Worm (Caenorhabditis elegans) whole organism, L3 larva: Measurements from ENCODE around the gene wrk-1.

Experiments
- aly-2 ChIP-seq: fragments of 150-350 bp; optimal IDR thresholded peaks from 2 replicates; lab custom pipeline; 2014; ENCODE audit warnings: missing biosample characterization, missing genetic modification characterization
- ama-1 ChIP-seq: fragments of 150-350 bp; optimal IDR thresholded peaks from 2 replicates; lab custom pipeline; 2018
- ceh-82 ChIP-seq: fragments of 150-350 bp; optimal IDR thresholded peaks from 2 replicates; lab custom pipeline; 2014; ENCODE audit warnings: missing biosample characterization, missing genetic modification characterization
- ceh-9 ChIP-seq: sonication (generic microtip); optimal IDR thresholded peaks from 2 replicates; lab custom pipeline; 2018; ENCODE audit warnings: missing biosample characterization, missing genetic modification characterization
- egl-27 ChIP-seq: sonication (generic microtip); optimal IDR thresholded peaks from 4 replicates; lab custom pipeline; 2017; ENCODE audit warnings: missing biosample characterization, missing genetic modification reagents, missing genetic modification characterization
- egl-5 ChIP-seq: fragments of 150-350 bp; optimal IDR thresholded peaks from 2 replicates; lab custom pipeline; 2017; ENCODE audit warnings: missing biosample characterization, missing genetic modification reagents, missing genetic modification characterization, inconsistent platforms
- elt-1 ChIP-seq: fragments of 150-350 bp; optimal IDR thresholded peaks from 2 replicates; lab custom pipeline; 2014; ENCODE audit warnings: missing biosample characterization, missing genetic modification characterization
- elt-2 ChIP-seq: sonication (generic microtip); optimal IDR thresholded peaks from 2 replicates; lab custom pipeline; 2016; ENCODE audit warnings: missing genetic modification reagents, mild to moderate bottlenecking, missing genetic modification characterization, missing compliant biosample characterization
- elt-3 ChIP-seq, 3 experiments: fragments of 150-350 bp in 1 of 3; sonication (generic microtip) in 2 of 3; optimal IDR thresholded peaks; 2 replicates in 2 of 3; 4 replicates in 1 of 3; lab custom pipeline; 2014 to 2017; ENCODE audit warnings: missing biosample characterization in 3 of 3, missing genetic modification characterization in 3 of 3
- eor-1 ChIP-seq, 2 experiments: fragments of 150-350 bp; optimal IDR thresholded peaks; 2 replicates each; lab custom pipeline; 2014 to 2018; ENCODE audit warnings: missing biosample characterization in 2 of 2, missing genetic modification characterization in 2 of 2
- hmg-11 ChIP-seq: sonication (generic microtip); optimal IDR thresholded peaks from 2 replicates; lab custom pipeline; 2016; ENCODE audit warnings: missing genetic modification characterization, missing compliant biosample characterization
- jun-1 ChIP-seq: fragments of 150-350 bp; optimal IDR thresholded peaks from 2 replicates; lab custom pipeline; 2014; ENCODE audit warnings: missing biosample characterization, missing genetic modification reagents, missing genetic modification characterization
- lin-39 ChIP-seq: fragments of 150-350 bp; optimal IDR thresholded peaks from 2 replicates; lab custom pipeline; 2018; ENCODE audit warnings: missing biosample characterization, missing genetic modification reagents, missing genetic modification characterization
- lsy-12 ChIP-seq: sonication (generic microtip); optimal IDR thresholded peaks from 2 replicates; lab custom pipeline; 2016; ENCODE audit warnings: mild to moderate bottlenecking, missing genetic modification characterization, missing compliant biosample characterization
- mdl-1 ChIP-seq: fragments of 150-350 bp; optimal IDR thresholded peaks from 2 replicates; lab custom pipeline; 2014; ENCODE audit warnings: missing biosample characterization, missing genetic modification characterization
- nfya-1 ChIP-seq: sonication (generic microtip); optimal IDR thresholded peaks from 2 replicates; lab custom pipeline; 2017; ENCODE audit warnings: missing genetic modification characterization, mild to moderate bottlenecking, missing compliant biosample characterization, antibody characterized with exemption, moderate library complexity; ENCODE audit not compliant: insufficient read depth
- nhr-11 ChIP-seq: fragments of 150-350 bp; optimal IDR thresholded peaks from 2 replicates; lab custom pipeline; 2014; ENCODE audit warnings: missing biosample characterization, missing genetic modification characterization
- nhr-23 ChIP-seq: fragments of 150-350 bp; optimal IDR thresholded peaks from 2 replicates; lab custom pipeline; 2014; ENCODE audit warnings: missing biosample characterization, missing genetic modification reagents, missing genetic modification characterization
- nhr-25 ChIP-seq: sonication (generic microtip); optimal IDR thresholded peaks from 2 replicates; lab custom pipeline; 2017; ENCODE audit warnings: missing biosample characterization, missing genetic modification characterization
- nhr-28 ChIP-seq: fragments of 150-350 bp; optimal IDR thresholded peaks from 2 replicates; lab custom pipeline; 2014; ENCODE audit warnings: missing biosample characterization, missing genetic modification characterization
- nhr-43 ChIP-seq: sonication (generic microtip); optimal IDR thresholded peaks from 2 replicates; lab custom pipeline; 2016; ENCODE audit warnings: mild to moderate bottlenecking, missing genetic modification characterization, missing compliant biosample characterization; ENCODE audit not compliant: poor library complexity, severe bottlenecking
- nhr-67 ChIP-seq: fragments of 150-350 bp; optimal IDR thresholded peaks from 2 replicates; lab custom pipeline; 2014; ENCODE audit warnings: missing biosample characterization, missing genetic modification characterization
- nhr-76 ChIP-seq: fragments of 150-350 bp; sonication (generic microtip); optimal IDR thresholded peaks from 5 replicates; lab custom pipeline; 2014; ENCODE audit warnings: missing biosample characterization, missing genetic modification characterization
- nhr-77 ChIP-seq: fragments of 150-350 bp; optimal IDR thresholded peaks from 2 replicates; lab custom pipeline; 2014; ENCODE audit warnings: missing biosample characterization, missing genetic modification characterization
- pha-4 ChIP-seq: fragments of 150-350 bp; optimal IDR thresholded peaks from 2 replicates; lab custom pipeline; 2014; ENCODE audit warnings: missing biosample characterization, missing genetic modification reagents, missing genetic modification characterization
- pqm-1 ChIP-seq: fragments of 150-350 bp; optimal IDR thresholded peaks from 2 replicates; lab custom pipeline; 2017; ENCODE audit warnings: missing biosample characterization, missing genetic modification characterization, inconsistent platforms
- sea-2 ChIP-seq: fragments of 150-350 bp; sonication (generic microtip); optimal IDR thresholded peaks from 4 replicates; lab custom pipeline; 2014; ENCODE audit warnings: missing biosample characterization, missing genetic modification reagents, missing genetic modification characterization
- skn-1 ChIP-seq: fragments of 150-350 bp; optimal IDR thresholded peaks from 2 replicates; lab custom pipeline; 2014; ENCODE audit warnings: missing biosample characterization, missing genetic modification characterization
- tbx-2 ChIP-seq: sonication (generic microtip); optimal IDR thresholded peaks from 2 replicates; lab custom pipeline; 2016; ENCODE audit warnings: mild to moderate bottlenecking, missing genetic modification characterization, missing compliant biosample characterization
- unc-39 ChIP-seq: sonication (generic microtip); optimal IDR thresholded peaks from 4 replicates; lab custom pipeline; 2017; ENCODE audit warnings: missing biosample characterization, missing genetic modification characterization
- zag-1 ChIP-seq: fragments of 150-350 bp; optimal IDR thresholded peaks from 2 replicates; lab custom pipeline; 2014; ENCODE audit warnings: missing biosample characterization, missing genetic modification characterization
- ztf-11 ChIP-seq: fragments of 150-350 bp; optimal IDR thresholded peaks from 2 replicates; lab custom pipeline; 2014; ENCODE audit warnings: missing biosample characterization, missing genetic modification characterization

The wrk-1 gene

DNA sequence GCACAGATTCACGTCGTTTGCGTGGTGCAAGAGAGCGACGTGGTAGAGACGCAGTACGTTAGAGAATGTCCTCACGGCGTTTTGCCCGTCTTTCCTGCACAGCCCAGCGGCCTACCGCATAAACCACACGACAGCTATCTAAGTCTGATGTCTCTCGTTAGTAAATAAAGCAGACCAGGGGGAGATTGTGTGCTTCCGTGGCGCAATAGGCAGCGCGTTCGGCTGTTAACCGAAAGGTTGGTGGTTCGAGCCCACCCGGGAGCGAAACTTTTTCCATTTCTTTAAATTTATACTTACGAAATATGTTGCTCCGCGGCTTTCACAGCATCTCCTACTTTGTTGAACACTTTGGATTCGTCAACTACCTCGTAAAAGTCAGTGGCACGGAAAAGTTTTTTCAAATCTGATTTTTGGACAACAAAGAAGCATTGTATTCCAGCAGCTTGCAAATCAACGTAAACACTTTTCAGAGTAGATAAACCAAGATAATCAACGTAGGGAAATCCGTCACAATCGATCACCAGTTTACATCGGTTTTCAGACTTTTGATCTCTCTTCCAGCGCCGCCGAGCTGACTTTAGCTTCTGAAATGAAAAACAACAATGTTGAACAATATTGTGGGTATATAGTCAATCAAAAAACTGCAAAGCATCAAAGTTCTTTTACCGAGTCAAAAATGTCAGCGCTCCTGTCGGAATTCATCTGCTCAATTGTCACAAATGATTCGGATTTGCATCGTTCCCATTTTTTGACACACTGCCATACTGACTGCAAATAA, 12.1 kb upstream of the wrk-1 start (continued):
- TF ChIP-seq mdl-1 (tag; lab: Kevin White, UChicago) = peak; percentile 64

- TF ChIP-seq tbx-2 (tag; lab: Kevin White, UChicago) (no peak), elt-3 (tag; optimal IDR thresholded peaks at IDR 0.05; lab: Kevin White, UChicago) (no peak), lin-39 (tag; lab: Kevin White, UChicago) (no peak)
- TF ChIP-seq, all 47 proteins: peak for 0
Measured at ce11 chrX:8394279-8394678, 1.9 kb upstream of the wrk-1 start.

DNA sequence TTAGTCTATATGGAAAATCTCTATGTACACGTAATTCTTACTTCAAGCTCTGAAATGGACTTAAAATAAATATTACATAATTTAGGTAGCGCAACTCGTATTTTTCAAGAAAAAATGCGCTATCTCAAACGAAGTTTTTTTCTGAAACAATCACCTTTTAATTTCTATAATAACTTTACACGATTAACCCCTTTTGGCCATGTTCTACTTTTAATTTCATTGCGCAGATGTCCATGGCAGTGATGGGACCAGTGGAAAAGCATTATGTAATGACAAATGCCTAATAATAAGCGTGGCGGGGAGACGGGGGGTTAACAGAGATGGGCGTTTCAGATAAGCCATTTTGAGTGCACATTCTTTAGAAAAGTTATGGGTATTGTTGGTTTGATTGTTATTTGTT, 884 bp downstream of the wrk-1 start:
- no peak for TF ChIP-seq aly-2 (tag; lab: Kevin White, UChicago)

DNA sequence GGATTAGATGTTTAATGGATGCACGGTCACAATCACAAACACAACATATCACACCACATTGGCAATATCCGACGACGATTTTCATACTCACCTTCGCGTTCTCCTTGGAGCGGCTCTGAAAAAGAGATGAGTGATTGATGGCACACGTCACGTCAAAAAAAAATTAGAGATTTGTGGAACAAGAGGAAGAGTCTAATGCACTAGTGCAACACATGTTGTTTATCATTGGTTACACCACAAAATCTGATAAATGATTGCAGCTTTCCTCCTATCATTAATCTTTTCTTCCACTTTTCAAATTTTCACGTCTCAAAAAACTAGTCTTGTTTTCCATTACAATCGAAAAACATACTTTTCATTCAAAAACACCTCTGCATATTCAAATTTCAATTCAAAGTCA, 1.9 kb downstream of the wrk-1 start:
- TF ChIP-seq lin-39 (tag; lab: Kevin White, UChicago) (peak; percentile 81), ama-1 (lab: Kevin White, UChicago) (no peak)

DNA sequence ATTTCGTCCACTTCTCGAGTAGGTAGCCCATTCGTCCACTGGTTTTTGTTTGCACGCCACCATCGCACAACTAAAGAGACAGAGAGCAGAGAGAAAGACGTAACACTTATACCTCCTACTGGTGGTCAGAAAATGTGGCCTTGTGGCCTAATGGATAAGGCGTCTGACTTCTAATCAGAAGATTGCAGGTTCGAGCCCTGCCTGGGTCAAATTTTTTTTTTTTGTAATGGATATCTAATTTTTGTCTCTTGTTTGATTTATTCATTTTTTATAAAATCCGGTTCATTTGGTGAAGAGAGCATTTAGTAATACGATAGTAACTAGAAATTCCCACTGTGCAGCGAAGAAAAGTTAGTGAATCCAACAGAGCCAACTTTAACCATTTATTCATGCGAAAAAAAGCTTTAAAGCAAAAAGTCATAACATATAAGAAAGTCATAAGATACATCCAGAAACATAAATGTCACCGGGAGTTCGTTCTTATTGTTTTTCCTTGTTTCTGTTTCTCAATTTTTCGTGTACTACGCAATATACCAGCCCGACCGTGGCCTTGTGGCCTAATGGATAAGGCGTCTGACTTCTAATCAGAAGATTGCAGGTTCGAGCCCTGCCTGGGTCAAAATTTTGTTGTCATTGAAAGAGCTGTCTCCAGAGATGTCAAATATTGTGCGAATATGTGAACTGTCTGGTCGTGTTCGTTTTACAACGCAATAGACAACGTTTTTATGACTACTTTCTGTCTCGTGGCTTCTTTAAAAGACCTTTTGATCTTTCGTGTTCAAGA, 6.1 kb downstream of the wrk-1 start:
- TF ChIP-seq nhr-77 (no peak), nhr-67 (tag; lab: Kevin White, UChicago) (no peak), ztf-11 (tag; lab: Kevin White, UChicago) (no peak), ceh-9 (tag; lab: Kevin White, UChicago) (no peak), nfya-1 (tag; lab: Kevin White, UChicago) (peak; percentile 54), pha-4 (tag; lab: Kevin White, UChicago) (peak; percentile 60), egl-5 (tag; lab: Kevin White, UChicago) (peak; percentile 34), elt-2 (tag; lab: Kevin White, UChicago) (peak; percentile 16), jun-1 (tag; lab: Kevin White, UChicago) (peak; percentile 12), ceh-82 (tag; lab: Kevin White, UChicago) (no peak), nhr-11 (no peak), lsy-12 (tag; lab: Kevin White, UChicago) (peak; percentile 45), elt-1 (no peak), egl-27 (tag; lab: Kevin White, UChicago) (no peak), hmg-11 (peak; percentile 71), pqm-1 (tag; lab: Kevin White, UChicago) (peak; percentile 46), nhr-43 (tag; lab: Kevin White, UChicago) (no peak), mdl-1 (tag; lab: Kevin White, UChicago) (no peak), nhr-28 (no peak), nhr-76 (tag; lab: Kevin White, UChicago) (no peak), zag-1 (tag; lab: Kevin White, UChicago) (no peak), lin-39 (tag; lab: Kevin White, UChicago) (peak; percentile 75), tbx-2 (tag; lab: Kevin White, UChicago) (peak; percentile 8), eor-1 (tag; optimal IDR thresholded peaks at IDR 0.05; lab: Kevin White, UChicago) (no peak)

- TF ChIP-seq nhr-23 (tag; lab: Kevin White, UChicago) (peak; percentile 7), sea-2 (GFP tag; lab: Kevin White, UChicago) (no peak), nhr-76 (tag; lab: Kevin White, UChicago) (no peak), aly-2 (tag; lab: Kevin White, UChicago) (no peak), nhr-25 (peak; percentile 24), unc-39 (tag; lab: Kevin White, UChicago) (no peak), elt-3 (tag; optimal IDR thresholded peaks at IDR 0.05; lab: Kevin White, UChicago) (no peak), skn-1 (tag; lab: Kevin White, UChicago) (no peak)
Measured at ce11 chrX:8384642-8385181, 7.7 kb downstream of the wrk-1 start, which contains the start of gene F41D9.2. Gene F41D9.2, minus strand, starts transcription at chrX:8384945.
